Worm (Caenorhabditis elegans): ENCODE data around the gene lin-52.

The lin-52 gene

ce11 chrIII:9807560-9808046, 16.9 kb downstream of the lin-52 start (continued):
- TF ChIP-seq hmg-11 (tag; optimal IDR thresholded peaks at IDR 0.05) (no peak), ama-1 (optimal IDR thresholded peaks at IDR 0.05) (peak; percentile 82), ztf-4 (tag; optimal IDR thresholded peaks at IDR 0.05) (no peak), unc-62 (GFP tag; optimal IDR thresholded peaks at IDR 0.05) (no peak), mml-1 (tag; optimal IDR thresholded peaks at IDR 0.05) (no peak), skn-1 (tag; optimal IDR thresholded peaks at IDR 0.05) (no peak)

DNA sequence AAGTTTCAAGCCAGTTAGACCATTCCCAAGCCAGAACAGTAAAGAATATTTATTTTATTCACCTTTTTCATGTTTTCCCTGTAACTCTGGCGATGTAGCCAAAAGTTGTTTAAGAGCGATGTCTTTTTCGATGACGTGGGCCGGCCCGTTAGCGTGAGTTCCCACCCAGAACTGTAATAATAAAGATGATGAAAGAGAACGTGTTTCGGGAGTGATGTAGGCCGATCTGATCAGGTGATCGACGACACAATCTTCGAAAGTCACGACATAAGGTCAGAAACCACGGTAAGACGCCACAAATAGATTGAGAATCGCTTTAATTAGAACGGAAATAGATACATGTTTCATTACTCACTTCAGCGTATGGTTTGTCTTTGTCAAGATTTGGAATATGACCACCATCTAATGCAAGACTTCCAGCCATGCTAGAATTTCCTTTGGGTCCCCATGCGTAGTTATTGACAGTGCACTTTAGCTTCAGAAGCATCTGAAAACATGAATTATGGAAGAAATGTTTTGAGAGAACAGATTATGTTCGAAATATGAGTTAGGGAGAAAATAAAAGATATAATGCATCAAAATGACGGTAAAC, 17.5 kb downstream of the lin-52 start, which contains the start of gene ZK632.4:
Gene ZK632.4, minus strand, starts transcription at position 487 of the 592 bp plus-strand sequence.
- TF ChIP-seq aly-2 (tag; optimal IDR thresholded peaks at IDR 0.05) (no peak), nhr-23 (tag; optimal IDR thresholded peaks at IDR 0.05) (peak; percentile 53), nhr-25 (tag; optimal IDR thresholded peaks at IDR 0.05) (peak; percentile 26)

DNA sequence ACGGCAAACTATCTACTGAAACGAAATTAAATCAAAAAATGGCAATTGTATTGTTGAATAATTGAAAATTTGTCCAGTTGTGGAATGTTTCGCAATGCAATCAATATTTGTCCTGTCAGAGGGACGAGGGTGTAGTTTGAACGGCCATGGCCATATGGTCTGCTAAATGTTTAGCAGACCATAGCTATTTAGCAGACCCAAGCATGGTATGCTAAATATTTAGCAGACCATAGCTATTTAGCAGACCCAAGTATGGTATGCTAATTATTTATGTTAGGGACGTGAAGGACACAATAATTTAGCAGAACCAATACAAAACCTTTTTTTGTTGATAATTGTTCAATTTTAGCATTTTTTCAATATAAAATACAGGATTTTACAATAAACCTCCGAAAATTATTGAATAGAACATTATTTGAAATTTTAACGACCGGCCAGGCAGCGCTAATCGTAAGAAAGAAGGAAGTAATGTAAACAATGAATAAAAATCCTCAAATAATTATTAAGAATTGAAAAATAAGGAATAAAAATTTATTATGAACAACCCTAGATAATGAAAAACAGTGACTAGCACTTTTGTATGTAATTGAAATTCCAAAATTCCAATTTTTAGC, 19.4 kb downstream of the lin-52 start, which contains the start of gene riok-3:
Gene riok-3, minus strand, starts transcription at position 15 of the 614 bp plus-strand sequence.
- TF ChIP-seq nhr-23 (tag; optimal IDR thresholded peaks at IDR 0.05) = peak; percentile 36
- TF ChIP-seq ztf-11 (tag; optimal IDR thresholded peaks at IDR 0.05) = no peak
- TF ChIP-seq nhr-237 (tag; optimal IDR thresholded peaks at IDR 0.05) = no peak
- TF ChIP-seq nfya-1 (tag; optimal IDR thresholded peaks at IDR 0.05; ENCODE audit: insufficient read depth) = peak; percentile 12
- no peak for TF ChIP-seq fkh-10 (GFP tag; optimal IDR thresholded peaks at IDR 0.05)
- TF ChIP-seq ama-1 (optimal IDR thresholded peaks at IDR 0.05) = peak; percentile 62
- no peak for TF ChIP-seq sea-2 (GFP tag; optimal IDR thresholded peaks at IDR 0.05)
- TF ChIP-seq nhr-12 (tag; optimal IDR thresholded peaks at IDR 0.05) = no peak
- TF ChIP-seq nhr-25 (tag; optimal IDR thresholded peaks at IDR 0.05) = peak; percentile 33
- TF ChIP-seq pha-4 (tag; optimal IDR thresholded peaks at IDR 0.05) = no peak
- no peak for TF ChIP-seq ceh-28 (tag; optimal IDR thresholded peaks at IDR 0.05)
- peak; percentile 20 for TF ChIP-seq elt-2 (tag; optimal IDR thresholded peaks at IDR 0.05)

DNA sequence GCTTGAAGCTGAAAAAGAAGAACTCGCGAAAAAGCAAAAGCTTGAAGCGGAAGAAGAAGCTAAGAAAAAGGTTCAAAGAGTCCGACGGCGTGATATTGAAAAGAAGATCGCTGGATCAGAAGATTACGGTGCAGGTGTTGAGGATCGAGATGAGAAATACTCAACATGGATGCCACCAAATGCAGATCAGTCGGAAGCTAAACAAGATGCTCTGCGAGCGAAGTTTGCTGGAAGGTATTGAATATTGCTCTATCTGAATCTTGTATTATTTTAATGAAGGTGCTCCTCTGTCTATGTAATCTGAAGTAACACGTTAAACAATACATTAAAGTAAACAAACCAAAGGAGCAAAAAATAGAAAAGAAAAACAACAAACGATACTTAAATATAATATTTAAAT, 22.5 kb downstream of the lin-52 start:
- no peak for TF ChIP-seq elt-3 (tag; optimal IDR thresholded peaks at IDR 0.05)
- TF ChIP-seq ama-1 (optimal IDR thresholded peaks at IDR 0.05) = peak; percentile 50

DNA sequence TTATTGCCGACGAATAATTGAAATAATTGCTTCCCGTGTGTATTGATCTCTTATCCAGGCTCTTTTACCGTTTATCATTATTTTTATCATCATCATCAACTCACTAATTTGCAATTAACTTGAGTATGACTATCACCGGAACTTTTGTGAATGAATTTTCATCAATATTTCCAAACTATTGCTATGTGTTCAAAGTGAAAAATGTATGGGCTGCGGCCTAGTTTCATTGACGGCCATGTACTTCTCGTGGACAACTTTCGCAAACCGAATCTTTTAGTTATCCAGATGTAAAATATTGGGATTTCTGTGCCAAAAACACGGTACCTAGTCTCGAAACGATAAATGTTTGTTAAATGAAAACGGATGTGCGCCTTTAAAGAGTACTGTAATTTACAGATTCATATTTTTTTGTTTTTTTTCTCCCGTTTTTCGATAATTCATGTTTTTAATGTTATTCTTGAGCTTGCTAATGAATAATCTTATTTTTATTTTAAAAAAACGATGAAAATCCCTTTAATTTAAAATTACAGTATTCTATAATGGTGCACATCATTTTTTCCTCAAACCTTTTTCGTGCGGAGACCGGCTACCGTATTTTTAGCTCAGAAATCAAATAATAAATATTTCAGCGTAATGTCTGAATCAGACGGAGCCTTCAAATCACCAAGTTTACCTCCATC, 25.9 kb downstream of the lin-52 start, which contains the start of gene ZK632.2:
Gene ZK632.2, plus strand, starts transcription at position 630 of the 680 bp plus-strand sequence.
- no peak for TF ChIP-seq unc-62 (GFP tag; optimal IDR thresholded peaks at IDR 0.05)
- no peak for TF ChIP-seq egl-5 (tag; optimal IDR thresholded peaks at IDR 0.05)
- TF ChIP-seq pha-4 (tag; optimal IDR thresholded peaks at IDR 0.05) = no peak
- no peak for TF ChIP-seq nhr-43 (tag; optimal IDR thresholded peaks at IDR 0.05; ENCODE audit: poor library complexity, severe bottlenecking)
- peak; percentile 1 for TF ChIP-seq nfya-1 (tag; optimal IDR thresholded peaks at IDR 0.05; ENCODE audit: insufficient read depth)
- no peak for TF ChIP-seq elt-3 (tag; optimal IDR thresholded peaks at IDR 0.05)
- no peak for TF ChIP-seq nhr-28 (tag; optimal IDR thresholded peaks at IDR 0.05)
- no peak for TF ChIP-seq pqm-1 (tag; optimal IDR thresholded peaks at IDR 0.05)
- TF ChIP-seq ztf-11 (tag; optimal IDR thresholded peaks at IDR 0.05) = no peak
- TF ChIP-seq ceh-16 (tag; optimal IDR thresholded peaks at IDR 0.05) = no peak
- no peak for TF ChIP-seq tbx-2 (tag; optimal IDR thresholded peaks at IDR 0.05)
- TF ChIP-seq lin-39 (tag; optimal IDR thresholded peaks at IDR 0.05) = no peak
- TF ChIP-seq lin-15B (tag; optimal IDR thresholded peaks at IDR 0.05) = peak; percentile 10
- TF ChIP-seq fkh-10 (GFP tag; optimal IDR thresholded peaks at IDR 0.05) = no peak

ce11 chrIII:9796448-9796847, 28.1 kb downstream of the lin-52 start, which contains the start of gene srxa-10:
Gene srxa-10 (minus strand): TSS chrIII:9796548.
- TF ChIP-seq mml-1 (tag; optimal IDR thresholded peaks at IDR 0.05) (no peak), lsy-12 (tag; optimal IDR thresholded peaks at IDR 0.05) (no peak), nhr-25 (tag; optimal IDR thresholded peaks at IDR 0.05) (no peak), zag-1 (tag; optimal IDR thresholded peaks at IDR 0.05) (no peak), ceh-9 (tag; optimal IDR thresholded peaks at IDR 0.05) (no peak), egl-5 (tag; optimal IDR thresholded peaks at IDR 0.05) (no peak), elt-3 (tag; optimal IDR thresholded peaks at IDR 0.05) (no peak), hmg-11 (tag; optimal IDR thresholded peaks at IDR 0.05) (no peak), nhr-23 (tag; optimal IDR thresholded peaks at IDR 0.05) (no peak), ceh-28 (tag; optimal IDR thresholded peaks at IDR 0.05) (no peak), ztf-11 (tag; optimal IDR thresholded peaks at IDR 0.05) (no peak), fos-1 (tag; optimal IDR thresholded peaks at IDR 0.05) (no peak), eor-1 (tag; optimal IDR thresholded peaks at IDR 0.05) (no peak), lin-39 (tag; optimal IDR thresholded peaks at IDR 0.05) (no peak), unc-62 (GFP tag; optimal IDR thresholded peaks at IDR 0.05) (no peak), nfya-1 (tag; optimal IDR thresholded peaks at IDR 0.05; ENCODE audit: insufficient read depth) (no peak), fkh-10 (GFP tag; optimal IDR thresholded peaks at IDR 0.05) (no peak), daf-12 (tag; optimal IDR thresholded peaks at IDR 0.05) (no peak), fkh-2 (tag; optimal IDR thresholded peaks at IDR 0.05) (no peak), ceh-16 (tag; optimal IDR thresholded peaks at IDR 0.05) (no peak)

All from whole organism, L3 larva.